Fruit fly (Drosophila melanogaster) whole organism, pupa: ENCODE measurements around the gene Lsp2.

ENCODE experiments used
- CG10348 ChIP-seq: fragments of 200-800 bp; sonication (Bioruptor generic); IDR thresholded peaks from 2 replicates; pipeline ENCODE4 v1.3.6; 2022; ENCODE audit warnings: missing biosample characterization, missing genetic modification characterization
- CG34367 ChIP-seq: fragments of 200-800 bp; sonication (Bioruptor generic); optimal IDR thresholded peaks from 2 replicates; lab custom pipeline; 2018; ENCODE audit warnings: missing biosample characterization, mild to moderate bottlenecking, missing genetic modification characterization
- CG4496 ChIP-seq: fragments of 200-800 bp; sonication (Bioruptor generic); IDR thresholded peaks from 3 replicates; pipeline ENCODE4 v1.3.6; 2022; ENCODE audit warnings: missing biosample characterization, missing genetic modification characterization
- CG8159 ChIP-seq: fragments of 200-800 bp; sonication (Bioruptor generic); optimal IDR thresholded peaks from 3 replicates; lab custom pipeline; 2018; ENCODE audit warnings: missing biosample characterization, mild to moderate bottlenecking, missing genetic modification characterization, moderate library complexity
- CG9948 ChIP-seq: fragments of 200-800 bp; sonication (Bioruptor generic); optimal IDR thresholded peaks from 2 replicates; lab custom pipeline; 2018; ENCODE audit warnings: missing biosample characterization, mild to moderate bottlenecking, missing genetic modification characterization, moderate library complexity
- Ets98B ChIP-seq: fragments of 200-800 bp; sonication (Bioruptor generic); IDR thresholded peaks from 2 replicates; pipeline ENCODE4 v1.3.6; 2022; ENCODE audit warnings: missing biosample characterization, missing genetic modification characterization
- Pif1A ChIP-seq: fragments of 200-800 bp; sonication (Bioruptor generic); optimal IDR thresholded peaks from 3 replicates; lab custom pipeline; 2016; ENCODE audit warnings: missing biosample characterization, missing genetic modification characterization
- Pif1B ChIP-seq: fragments of 200-800 bp; sonication (Bioruptor generic); optimal IDR thresholded peaks from 3 replicates; lab custom pipeline; 2016; ENCODE audit warnings: missing biosample characterization, missing genetic modification characterization
- fd96Ca ChIP-seq: fragments of 200-800 bp; sonication (Bioruptor generic); IDR thresholded peaks from 3 replicates; pipeline ENCODE4 v1.3.6; 2022; ENCODE audit warnings: missing biosample characterization, missing genetic modification characterization

dm6 chr3L:12083092-12083680 lies 46.0 kb upstream of the Lsp2 start:
- no peak for TF ChIP-seq Pif1A (GFP tag; lab: Kevin White, UChicago)
- TF ChIP-seq Ets98B = no peak
- TF ChIP-seq CG8159 (tag; lab: Kevin White, UChicago) = no peak
- TF ChIP-seq Pif1B (GFP tag; lab: Kevin White, UChicago) = no peak
- no peak for TF ChIP-seq fd96Ca (GFP tag; lab: Robert Waterston, UW)
- no peak for TF ChIP-seq CG9948 (tag; lab: Kevin White, UChicago)
- TF ChIP-seq CG34367 = no peak
- TF ChIP-seq CG4496 = no peak
- no peak for TF ChIP-seq CG10348 (GFP tag; lab: Robert Waterston, UW)
